Worm (Caenorhabditis elegans) whole organism, L4 larva: ENCODE results near the gene R10E11.6.

Experiments
- D1046.2 ChIP-seq: fragments of 200-800 bp; sonication (Bioruptor generic); IDR thresholded peaks from 2 replicates; pipeline ENCODE4 v1.3.6; 2022; ENCODE audit warnings: missing genetic modification characterization, missing compliant biosample characterization
- F44E2.7 ChIP-seq: fragments of 200-800 bp; sonication (Bioruptor generic); IDR thresholded peaks from 2 replicates; pipeline ENCODE4 v2.1.2; 2022; ENCODE audit warnings: missing genetic modification characterization, missing compliant biosample characterization
- T20F7.1 ChIP-seq: fragments of 200-800 bp; sonication (Bioruptor generic); optimal IDR thresholded peaks from 2 replicates; lab custom pipeline; 2018; ENCODE audit warnings: mild to moderate bottlenecking, missing genetic modification characterization, missing compliant biosample characterization
- Y105C5A.15 ChIP-seq: fragments of 200-800 bp; sonication (Bioruptor generic); IDR thresholded peaks from 2 replicates; pipeline ENCODE4 v1.3.6; 2022; ENCODE audit warnings: missing genetic modification characterization, missing compliant biosample characterization
- Y5F2A.4 ChIP-seq: fragments of 200-800 bp; sonication (Bioruptor generic); optimal IDR thresholded peaks from 2 replicates; lab custom pipeline; 2018; ENCODE audit warnings: mild to moderate bottlenecking, missing genetic modification characterization, missing compliant biosample characterization
- aha-1 ChIP-seq: fragments of 150-350 bp; peaks from one replicate; lab custom pipeline; 2014; ENCODE audit warnings: missing biosample characterization, missing genetic modification characterization
- arid-1 ChIP-seq: fragments of 200-800 bp; sonication (Bioruptor generic); conservative IDR thresholded peaks from 2 replicates; pipeline ENCODE4 v1.3.6; 2022; ENCODE audit warnings: missing genetic modification reagents, missing genetic modification characterization, missing compliant biosample characterization
- attf-4 ChIP-seq: sonication (generic microtip); optimal IDR thresholded peaks from 3 replicates; lab custom pipeline; 2017; ENCODE audit warnings: missing biosample characterization, missing genetic modification characterization
- ceh-32 ChIP-seq: sonication (generic microtip); optimal IDR thresholded peaks from 2 replicates; lab custom pipeline; 2016; ENCODE audit warnings: mild to moderate bottlenecking, missing genetic modification characterization, missing compliant biosample characterization; ENCODE audit not compliant: poor library complexity
- ceh-44 ChIP-seq: fragments of 200-800 bp; sonication (Bioruptor generic); IDR thresholded peaks from 2 replicates; pipeline ENCODE4 v1.3.6; 2022; ENCODE audit warnings: missing genetic modification reagents, missing genetic modification characterization, missing compliant biosample characterization
- ceh-82 ChIP-seq: sonication (generic microtip); optimal IDR thresholded peaks from 2 replicates; lab custom pipeline; 2017; ENCODE audit warnings: missing biosample characterization, missing genetic modification characterization
- cey-2 ChIP-seq: sonication (generic microtip); optimal IDR thresholded peaks from 3 replicates; lab custom pipeline; 2017; ENCODE audit warnings: missing genetic modification characterization, mild to moderate bottlenecking, missing compliant biosample characterization, antibody characterized with exemption, borderline replicate concordance; ENCODE audit not compliant: insufficient read depth
- daf-12 ChIP-seq: fragments of 150-350 bp; optimal IDR thresholded peaks from 2 replicates; lab custom pipeline; 2014; ENCODE audit warnings: missing biosample characterization, missing genetic modification reagents, missing genetic modification characterization
- daf-8 ChIP-seq: fragments of 200-800 bp; sonication (Bioruptor generic); IDR thresholded peaks from 2 replicates; pipeline ENCODE4 v1.3.6; 2022; ENCODE audit warnings: missing genetic modification characterization, missing compliant biosample characterization
- dmd-8 ChIP-seq: fragments of 200-800 bp; sonication (Bioruptor generic); IDR thresholded peaks from 2 replicates; pipeline ENCODE4 v1.3.6; 2022; ENCODE audit warnings: missing genetic modification characterization, missing compliant biosample characterization
- duxl-1 ChIP-seq: sonication (generic microtip); optimal IDR thresholded peaks from 2 replicates; lab custom pipeline; 2016; ENCODE audit warnings: mild to moderate bottlenecking, missing genetic modification characterization, moderate library complexity, missing compliant biosample characterization; ENCODE audit not compliant: poor library complexity
- egl-27 ChIP-seq: sonication (generic microtip); optimal IDR thresholded peaks from 3 replicates; lab custom pipeline; 2017; ENCODE audit warnings: missing biosample characterization, missing genetic modification reagents, missing genetic modification characterization
- gei-8 ChIP-seq: fragments of 200-800 bp; sonication (Bioruptor generic); optimal IDR thresholded peaks from 2 replicates; lab custom pipeline; 2018; ENCODE audit warnings: mild to moderate bottlenecking, missing genetic modification characterization, missing compliant biosample characterization
- hlh-30 ChIP-seq: sonication (generic microtip); optimal IDR thresholded peaks from 2 replicates; lab custom pipeline; 2017; ENCODE audit warnings: antibody characterized with exemption, mild to moderate bottlenecking, missing genetic modification characterization, missing compliant biosample characterization; ENCODE audit not compliant: insufficient read depth
- hmg-1.1 ChIP-seq: fragments of 200-800 bp; sonication (Bioruptor generic); IDR thresholded peaks from 2 replicates; pipeline ENCODE4 v1.3.6; 2022; ENCODE audit warnings: missing genetic modification reagents, missing genetic modification characterization, missing compliant biosample characterization
- jun-1 ChIP-seq: fragments of 150-350 bp; optimal IDR thresholded peaks from 2 replicates; lab custom pipeline; 2014; ENCODE audit warnings: missing biosample characterization, missing genetic modification reagents, missing genetic modification characterization
- lim-7 ChIP-seq: fragments of 200-800 bp; sonication (Bioruptor generic); IDR thresholded peaks from 2 replicates; pipeline ENCODE4 v1.3.6; 2022; ENCODE audit warnings: missing genetic modification characterization, missing compliant biosample characterization
- lin-13 ChIP-seq: fragments of 150-350 bp; optimal IDR thresholded peaks from 2 replicates; lab custom pipeline; 2014; ENCODE audit warnings: missing biosample characterization, missing genetic modification reagents, missing genetic modification characterization
- lin-15B ChIP-seq: fragments of 150-350 bp; sonication (generic microtip); optimal IDR thresholded peaks from 3 replicates; lab custom pipeline; 2014; ENCODE audit warnings: missing biosample characterization, missing genetic modification characterization
- lin-38 ChIP-seq: fragments of 200-800 bp; sonication (Bioruptor generic); IDR thresholded peaks from 2 replicates; pipeline ENCODE4 v1.3.6; 2022; ENCODE audit warnings: missing genetic modification reagents, missing genetic modification characterization, missing compliant biosample characterization
- lin-39 ChIP-seq: fragments of 150-350 bp; optimal IDR thresholded peaks from 2 replicates; lab custom pipeline; 2014; ENCODE audit warnings: missing biosample characterization, missing genetic modification reagents, missing genetic modification characterization
- madf-5 ChIP-seq, 2 experiments: fragments of 200-800 bp; sonication (Bioruptor generic); IDR thresholded peaks; 2 replicates each; pipeline ENCODE4 v1.3.6; 2022; ENCODE audit warnings: missing compliant biosample characterization in 2 of 2, missing genetic modification characterization in 2 of 2
- madf-9 ChIP-seq: fragments of 200-800 bp; sonication (Bioruptor generic); conservative IDR thresholded peaks from 2 replicates; pipeline ENCODE4 v1.3.6; 2022; ENCODE audit warnings: missing genetic modification reagents, missing genetic modification characterization, missing compliant biosample characterization
- mdl-1 ChIP-seq, 2 experiments: fragments of 150-350 bp in 1 of 2; sonication (generic microtip) in 1 of 2; optimal IDR thresholded peaks; 2 replicates each; lab custom pipeline; 2014 to 2017; ENCODE audit warnings: missing biosample characterization in 2 of 2, missing genetic modification characterization in 2 of 2
- mdt-29 ChIP-seq: fragments of 200-800 bp; sonication (Bioruptor generic); IDR thresholded peaks from 2 replicates; pipeline ENCODE4 v1.3.6; 2022; ENCODE audit warnings: missing genetic modification reagents, missing genetic modification characterization, missing compliant biosample characterization
- mxl-2 ChIP-seq: fragments of 200-800 bp; sonication (Bioruptor generic); conservative IDR thresholded peaks from 2 replicates; pipeline ENCODE4 v1.3.6; 2022; ENCODE audit warnings: missing genetic modification reagents, missing genetic modification characterization, missing compliant biosample characterization
- mxl-3 ChIP-seq: fragments of 200-800 bp; sonication (Bioruptor generic); optimal IDR thresholded peaks from 2 replicates; lab custom pipeline; 2018; ENCODE audit warnings: mild to moderate bottlenecking, missing genetic modification characterization, missing compliant biosample characterization
- nhr-10 ChIP-seq: fragments of 150-350 bp; optimal IDR thresholded peaks from 2 replicates; lab custom pipeline; 2014; ENCODE audit warnings: missing biosample characterization, missing genetic modification characterization
- nhr-111 ChIP-seq: fragments of 200-800 bp; sonication (Bioruptor generic); optimal IDR thresholded peaks from 2 replicates; lab custom pipeline; 2018; ENCODE audit warnings: mild to moderate bottlenecking, missing genetic modification characterization, missing compliant biosample characterization
- nhr-25 ChIP-seq: sonication (generic microtip); optimal IDR thresholded peaks from 2 replicates; lab custom pipeline; 2017; ENCODE audit warnings: missing genetic modification characterization, mild to moderate bottlenecking, missing compliant biosample characterization, antibody characterized with exemption, moderate library complexity, borderline replicate concordance; ENCODE audit not compliant: insufficient read depth
- nhr-28 ChIP-seq: fragments of 150-350 bp; optimal IDR thresholded peaks from 2 replicates; lab custom pipeline; 2014; ENCODE audit warnings: missing biosample characterization, missing genetic modification characterization
- nhr-41 ChIP-seq: fragments of 200-800 bp; sonication (Bioruptor generic); IDR thresholded peaks from 2 replicates; pipeline ENCODE4 v1.3.6; 2022; ENCODE audit warnings: missing genetic modification reagents, missing genetic modification characterization, missing compliant biosample characterization
- nhr-42 ChIP-seq: fragments of 200-800 bp; sonication (Bioruptor generic); IDR thresholded peaks from 2 replicates; pipeline ENCODE4 v1.3.6; 2022; ENCODE audit warnings: missing genetic modification characterization, missing compliant biosample characterization
- nhr-48 ChIP-seq: sonication (generic microtip); optimal IDR thresholded peaks from 2 replicates; lab custom pipeline; 2016; ENCODE audit warnings: mild to moderate bottlenecking, missing genetic modification characterization, missing compliant biosample characterization
- nhr-76 ChIP-seq: fragments of 150-350 bp; optimal IDR thresholded peaks from 2 replicates; lab custom pipeline; 2014; ENCODE audit warnings: missing biosample characterization, missing genetic modification characterization
- php-3 ChIP-seq: fragments of 200-800 bp; sonication (Bioruptor generic); IDR thresholded peaks from 2 replicates; pipeline ENCODE4 v1.3.6; 2022; ENCODE audit warnings: missing genetic modification reagents, missing genetic modification characterization, missing compliant biosample characterization
- pqm-1 ChIP-seq: sonication (generic microtip); optimal IDR thresholded peaks from 2 replicates; lab custom pipeline; 2017; ENCODE audit warnings: missing biosample characterization, missing genetic modification characterization
- saeg-2 ChIP-seq: fragments of 200-800 bp; sonication (Bioruptor generic); IDR thresholded peaks from 2 replicates; pipeline ENCODE4 v1.3.6; 2022; ENCODE audit warnings: missing genetic modification reagents, missing genetic modification characterization, missing compliant biosample characterization
- skn-1 ChIP-seq: fragments of 150-350 bp; optimal IDR thresholded peaks from 2 replicates; lab custom pipeline; 2014; ENCODE audit warnings: missing biosample characterization, missing genetic modification characterization
- snpc-1.2 ChIP-seq: fragments of 200-800 bp; sonication (Bioruptor generic); IDR thresholded peaks from 2 replicates; pipeline ENCODE4 v1.3.6; 2022; ENCODE audit warnings: missing genetic modification reagents, missing genetic modification characterization, missing compliant biosample characterization
- snpc-4 ChIP-seq: fragments of 150-350 bp; optimal IDR thresholded peaks from 2 replicates; lab custom pipeline; 2014; ENCODE audit warnings: missing biosample characterization, missing genetic modification characterization
- spr-1 ChIP-seq: sonication (generic microtip); optimal IDR thresholded peaks from 2 replicates; lab custom pipeline; 2016; ENCODE audit warnings: mild to moderate bottlenecking, missing genetic modification characterization, missing compliant biosample characterization
- spr-3 ChIP-seq: fragments of 200-800 bp; sonication (Bioruptor generic); optimal IDR thresholded peaks from 2 replicates; lab custom pipeline; 2018; ENCODE audit warnings: mild to moderate bottlenecking, missing genetic modification characterization, missing compliant biosample characterization
- unc-39 ChIP-seq: sonication (generic microtip); optimal IDR thresholded peaks from 2 replicates; lab custom pipeline; 2017; ENCODE audit warnings: missing biosample characterization, missing genetic modification characterization
- zfp-2 ChIP-seq: sonication (generic microtip); optimal IDR thresholded peaks from 2 replicates; lab custom pipeline; 2016; ENCODE audit warnings: mild to moderate bottlenecking, missing genetic modification characterization, missing compliant biosample characterization
- zfp-3 ChIP-seq: fragments of 200-800 bp; sonication (Bioruptor generic); conservative IDR thresholded peaks from 2 replicates; pipeline ENCODE4 v1.3.6; 2022; ENCODE audit warnings: missing genetic modification reagents, missing genetic modification characterization, missing compliant biosample characterization

Gene R10E11.6

DNA sequence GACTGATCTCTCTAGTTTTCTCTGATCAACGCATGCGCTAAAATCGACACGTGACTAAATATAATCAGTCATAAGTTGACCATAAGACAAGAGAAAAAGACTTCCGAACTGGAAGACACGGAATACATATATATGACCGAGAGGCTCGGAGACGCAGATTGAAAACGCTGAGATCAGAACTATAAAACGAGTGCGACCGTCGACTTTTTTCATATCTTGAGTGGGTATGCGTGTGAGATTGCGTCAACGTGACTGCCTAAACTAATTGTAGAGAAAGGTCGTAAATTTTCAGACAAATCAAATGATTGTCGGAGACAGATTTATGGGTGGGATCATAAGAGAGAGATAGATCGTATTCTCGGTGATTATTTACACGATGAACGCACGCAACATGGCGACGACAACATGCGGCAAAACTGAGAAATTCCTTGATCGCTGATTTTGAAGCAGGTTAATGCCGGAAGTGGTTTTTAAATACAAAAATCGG lies 24.8 kb downstream of the R10E11.6 start (continued):
- TF ChIP-seq nhr-42: no peak
- TF ChIP-seq hmg-1.1 (GFP tag; lab: Robert Waterston, UW): no peak
- TF ChIP-seq jun-1 (tag; lab: Kevin White, UChicago): no peak
- no peak for TF ChIP-seq egl-27 (tag; lab: Kevin White, UChicago)
- TF ChIP-seq ceh-82 (tag; lab: Kevin White, UChicago): no peak
- peak; percentile 81 for TF ChIP-seq aha-1
- no peak for TF ChIP-seq lin-15B (tag; lab: Kevin White, UChicago)
- TF ChIP-seq unc-39 (tag; lab: Kevin White, UChicago): no peak
- TF ChIP-seq spr-1 (tag; lab: Kevin White, UChicago): no peak
- no peak for TF ChIP-seq daf-12
- TF ChIP-seq saeg-2 (GFP tag; lab: Robert Waterston, UW): no peak
- no peak for TF ChIP-seq Y105C5A.15 (GFP tag; lab: Robert Waterston, UW)
- no peak for TF ChIP-seq pqm-1 (tag; lab: Kevin White, UChicago)
- no peak for TF ChIP-seq D1046.2 (GFP tag; lab: Robert Waterston, UW)
- no peak for TF ChIP-seq nhr-10 (tag; lab: Kevin White, UChicago)
- TF ChIP-seq php-3: peak; percentile 94
- TF ChIP-seq duxl-1 (tag; lab: Kevin White, UChicago): no peak
- no peak for TF ChIP-seq nhr-111 (GFP tag; lab: Kevin White, UChicago)
- no peak for TF ChIP-seq spr-3 (GFP tag; lab: Kevin White, UChicago)
- no peak for TF ChIP-seq cey-2 (tag; lab: Kevin White, UChicago)
- TF ChIP-seq mdt-29 (GFP tag; lab: Robert Waterston, UW): no peak
- TF ChIP-seq dmd-8: no peak
- TF ChIP-seq nhr-76 (tag; lab: Kevin White, UChicago): no peak
- no peak for TF ChIP-seq T20F7.1
- TF ChIP-seq nhr-41: no peak
- no peak for TF ChIP-seq madf-9 (GFP tag; lab: Robert Waterston, UW)
- TF ChIP-seq lin-38 (GFP tag; lab: Robert Waterston, UW): peak; percentile 30; the same call in 1 of the 2 replicates
- no peak for TF ChIP-seq zfp-3 (GFP tag; lab: Robert Waterston, UW)
- TF ChIP-seq nhr-48 (tag; lab: Kevin White, UChicago): peak; percentile 86
- TF ChIP-seq snpc-1.2 (GFP tag; lab: Robert Waterston, UW): no peak
- TF ChIP-seq lin-13: peak; percentile 8
- no peak for TF ChIP-seq snpc-4 (tag; lab: Kevin White, UChicago)
- no peak for TF ChIP-seq ceh-44 (GFP tag; lab: Robert Waterston, UW)
- no peak for TF ChIP-seq attf-4 (tag; lab: Kevin White, UChicago)
- no peak for TF ChIP-seq mxl-2
- no peak for TF ChIP-seq skn-1 (tag; lab: Kevin White, UChicago)
- no peak for TF ChIP-seq ceh-32 (tag; lab: Kevin White, UChicago)
- no peak for TF ChIP-seq nhr-25 (tag; lab: Kevin White, UChicago)
- peak; percentile 87 for TF ChIP-seq hlh-30 (tag; lab: Kevin White, UChicago)
- no peak for TF ChIP-seq lim-7
- peak; percentile 23 to 79 for TF ChIP-seq mdl-1 (tag; optimal IDR thresholded peaks at IDR 0.05; lab: Kevin White, UChicago)
- no peak for TF ChIP-seq arid-1 (GFP tag; lab: Robert Waterston, UW)
- TF ChIP-seq Y5F2A.4 (GFP tag; lab: Kevin White, UChicago): no peak
- TF ChIP-seq gei-8 (GFP tag; lab: Kevin White, UChicago): no peak
- peak; percentile 79 for TF ChIP-seq mxl-3 (GFP tag; lab: Kevin White, UChicago)
- TF ChIP-seq madf-5 (GFP tag; IDR thresholded peaks at IDR 0.05; lab: Robert Waterston, UW): no peak
- TF ChIP-seq zfp-2: no peak
- TF ChIP-seq F44E2.7: no peak
- TF ChIP-seq lin-39 (tag; lab: Kevin White, UChicago): no peak
- TF ChIP-seq daf-8 (GFP tag; lab: Robert Waterston, UW): no peak
- TF ChIP-seq nhr-28 (tag; lab: Kevin White, UChicago): peak; percentile 75
